Fruit fly (Drosophila melanogaster) whole organism, pupa: ENCODE results near the gene CG2157.
A peak's percentile ranks its signal among the peaks of the same experiment; 100 is the strongest.

ENCODE experiments used
- CG15710 ChIP-seq: fragments of 200-800 bp; sonication (Bioruptor generic); optimal IDR thresholded peaks from 2 replicates; lab custom pipeline; 2018; ENCODE audit warnings: missing biosample characterization, mild to moderate bottlenecking, missing genetic modification characterization, moderate library complexity
- CG32121 ChIP-seq: fragments of 200-800 bp; sonication (Bioruptor generic); IDR thresholded peaks from 2 replicates; pipeline ENCODE4 v1.3.6; 2022; ENCODE audit warnings: missing biosample characterization, missing genetic modification characterization
- CG34367 ChIP-seq: fragments of 200-800 bp; sonication (Bioruptor generic); optimal IDR thresholded peaks from 2 replicates; lab custom pipeline; 2018; ENCODE audit warnings: missing biosample characterization, mild to moderate bottlenecking, missing genetic modification characterization
- EcR ChIP-seq: fragments of 200-800 bp; sonication (Bioruptor generic); optimal IDR thresholded peaks from 3 replicates; lab custom pipeline; 2019; ENCODE audit warnings: missing biosample characterization, missing genetic modification characterization, mild to moderate bottlenecking, moderate library complexity, missing genetic modification reagents
- rn ChIP-seq: fragments of 200-800 bp; sonication (Bioruptor generic); IDR thresholded peaks from 2 replicates; pipeline ENCODE4 v1.3.6; 2022; ENCODE audit warnings: missing biosample characterization, missing genetic modification characterization

dm6 chrX:10827301-10827700 is 41.8 kb upstream of the CG2157 start:
- TF ChIP-seq rn (GFP tag; lab: Robert Waterston, UW) (no peak), CG34367 (tag; lab: Kevin White, UChicago) (peak; percentile 2), CG15710 (peak; percentile 16), EcR (GFP tag; lab: Kevin White, UChicago) (no peak), CG32121 (no peak)
